Worm (Caenorhabditis elegans) whole organism, young adult: ENCODE data around the gene mrps-28.

ENCODE experiments used
- B0019.2 ChIP-seq: fragments of 200-800 bp; sonication (Bioruptor generic); conservative IDR thresholded peaks from 2 replicates; pipeline ENCODE4 v1.3.6; 2022; ENCODE audit warnings: missing genetic modification reagents, missing genetic modification characterization, missing compliant biosample characterization
- F10E7.11 ChIP-seq: sonication (generic microtip); optimal IDR thresholded peaks from 2 replicates; lab custom pipeline; 2017; ENCODE audit warnings: mild to moderate bottlenecking, missing genetic modification characterization, moderate library complexity, missing compliant biosample characterization
- F49E8.2 ChIP-seq: sonication (generic microtip); optimal IDR thresholded peaks from 3 replicates; lab custom pipeline; 2017; ENCODE audit warnings: missing genetic modification characterization, mild to moderate bottlenecking, missing compliant biosample characterization, antibody characterized with exemption, moderate library complexity; ENCODE audit not compliant: insufficient read depth
- F55B11.4 ChIP-seq: sonication (generic microtip); optimal IDR thresholded peaks from 2 replicates; lab custom pipeline; 2016; ENCODE audit warnings: missing compliant biosample characterization, missing genetic modification characterization, borderline replicate concordance; ENCODE audit not compliant: insufficient read depth
- K12H6.12 ChIP-seq: fragments of 200-800 bp; sonication (Bioruptor generic); optimal IDR thresholded peaks from 2 replicates; lab custom pipeline; 2018; ENCODE audit warnings: mild to moderate bottlenecking, missing genetic modification characterization, missing compliant biosample characterization
- T07F8.4 ChIP-seq: sonication (generic microtip); optimal IDR thresholded peaks from 2 replicates; lab custom pipeline; 2016; ENCODE audit warnings: mild to moderate bottlenecking, missing genetic modification characterization, moderate library complexity, missing compliant biosample characterization
- Y53G8AR.9 ChIP-seq: fragments of 200-800 bp; sonication (Bioruptor generic); conservative IDR thresholded peaks from 2 replicates; pipeline ENCODE4 v1.3.6; 2022; ENCODE audit warnings: missing genetic modification reagents, missing genetic modification characterization, missing compliant biosample characterization
- Y95B8A.8 ChIP-seq: fragments of 200-800 bp; sonication (Bioruptor generic); IDR thresholded peaks from 2 replicates; pipeline ENCODE4 v1.3.6; 2022; ENCODE audit warnings: missing genetic modification reagents, missing genetic modification characterization, missing compliant biosample characterization
- akir-1 ChIP-seq: fragments of 200-800 bp; sonication (Bioruptor generic); optimal IDR thresholded peaks from 2 replicates; lab custom pipeline; 2018; ENCODE audit warnings: mild to moderate bottlenecking, missing genetic modification characterization, moderate library complexity, missing compliant biosample characterization
- ama-1 ChIP-seq, 3 experiments: fragments of 150-350 bp in 1 of 3; sonication (generic microtip) in 2 of 3; optimal IDR thresholded peaks; 2 replicates each; lab custom pipeline; 2014 to 2018; ENCODE audit warnings: missing biosample characterization in 2 of 3, missing genetic modification characterization in 2 of 3, missing genetic modification reagents in 2 of 3
- atf-7 ChIP-seq: sonication (generic microtip); optimal IDR thresholded peaks from 2 replicates; lab custom pipeline; 2017; ENCODE audit warnings: mild to moderate bottlenecking, missing genetic modification characterization, missing compliant biosample characterization
- athp-1 ChIP-seq: sonication (generic microtip); optimal IDR thresholded peaks from 2 replicates; lab custom pipeline; 2017; ENCODE audit warnings: mild to moderate bottlenecking, missing genetic modification characterization, missing compliant biosample characterization
- attf-3 ChIP-seq: fragments of 200-800 bp; sonication (Bioruptor generic); conservative IDR thresholded peaks from 2 replicates; pipeline ENCODE4 v1.3.6; 2022; ENCODE audit warnings: missing genetic modification reagents, missing genetic modification characterization, missing compliant biosample characterization
- attf-6 ChIP-seq: fragments of 200-800 bp; sonication (Bioruptor generic); IDR thresholded peaks from 2 replicates; pipeline ENCODE4 v1.3.6; 2022; ENCODE audit warnings: missing genetic modification reagents, missing genetic modification characterization, missing compliant biosample characterization
- bed-1 ChIP-seq: fragments of 200-800 bp; sonication (Bioruptor generic); IDR thresholded peaks from 2 replicates; pipeline ENCODE4 v1.3.6; 2022; ENCODE audit warnings: missing genetic modification reagents, missing genetic modification characterization, missing compliant biosample characterization
- bed-2 ChIP-seq: fragments of 200-800 bp; sonication (Bioruptor generic); IDR thresholded peaks from 2 replicates; pipeline ENCODE4 v1.3.6; 2022; ENCODE audit warnings: missing genetic modification reagents, missing genetic modification characterization, missing compliant biosample characterization
- ceh-40 ChIP-seq: fragments of 200-800 bp; sonication (Bioruptor generic); IDR thresholded peaks from 2 replicates; pipeline ENCODE4 v1.3.6; 2022; ENCODE audit warnings: missing genetic modification characterization, missing compliant biosample characterization
- dox-1 ChIP-seq: fragments of 200-800 bp; sonication (Bioruptor generic); IDR thresholded peaks from 2 replicates; pipeline ENCODE4 v1.3.6; 2022; ENCODE audit warnings: missing genetic modification reagents, missing genetic modification characterization, missing compliant biosample characterization
- dpff-1 ChIP-seq: sonication (generic microtip); optimal IDR thresholded peaks from 2 replicates; lab custom pipeline; 2017; ENCODE audit warnings: mild to moderate bottlenecking, missing genetic modification characterization, missing compliant biosample characterization
- dpl-1 ChIP-seq: fragments of 150-350 bp; optimal IDR thresholded peaks from 2 replicates; lab custom pipeline; 2014; ENCODE audit warnings: missing biosample characterization, missing genetic modification reagents, missing genetic modification characterization
- ekl-4 ChIP-seq: fragments of 200-800 bp; sonication (Bioruptor generic); IDR thresholded peaks from 2 replicates; pipeline ENCODE4 v1.3.6; 2022; ENCODE audit warnings: missing genetic modification reagents, missing genetic modification characterization, missing compliant biosample characterization
- ets-4 ChIP-seq: fragments of 200-800 bp; sonication (Bioruptor generic); optimal IDR thresholded peaks from 2 replicates; lab custom pipeline; 2018; ENCODE audit warnings: mild to moderate bottlenecking, missing genetic modification characterization, missing compliant biosample characterization
- hlh-12 ChIP-seq: sonication (generic microtip); optimal IDR thresholded peaks from 2 replicates; lab custom pipeline; 2016; ENCODE audit warnings: missing genetic modification characterization, missing compliant biosample characterization
- hrde-1 ChIP-seq: sonication (generic microtip); optimal IDR thresholded peaks from 2 replicates; lab custom pipeline; 2016; ENCODE audit warnings: missing genetic modification characterization, mild to moderate bottlenecking, missing compliant biosample characterization, moderate library complexity, missing genotype, missing genetic modification reagents, borderline replicate concordance
- hsf-1 ChIP-seq: fragments of 200-800 bp; sonication (Bioruptor generic); IDR thresholded peaks from 2 replicates; pipeline ENCODE4 v1.3.6; 2022; ENCODE audit warnings: missing genetic modification reagents, missing genetic modification characterization, missing compliant biosample characterization
- lin-35 ChIP-seq, 3 experiments: fragments of 150-350 bp in 2 of 3; sonication (generic microtip) in 1 of 3; optimal IDR thresholded peaks; 2 replicates each; lab custom pipeline; 2014 to 2018; ENCODE audit warnings: missing biosample characterization in 3 of 3, missing genetic modification characterization in 3 of 3, missing genetic modification reagents in 3 of 3
- lsl-1 ChIP-seq: fragments of 200-800 bp; sonication (Bioruptor generic); optimal IDR thresholded peaks from 2 replicates; lab custom pipeline; 2018; ENCODE audit warnings: mild to moderate bottlenecking, missing genetic modification characterization, moderate library complexity, missing compliant biosample characterization
- lsy-27 ChIP-seq: sonication (generic microtip); optimal IDR thresholded peaks from 2 replicates; lab custom pipeline; 2017; ENCODE audit warnings: missing genetic modification characterization, mild to moderate bottlenecking, missing compliant biosample characterization, antibody characterized with exemption, missing genotype, borderline replicate concordance; ENCODE audit not compliant: insufficient read depth
- madf-6 ChIP-seq: fragments of 200-800 bp; sonication (Bioruptor generic); IDR thresholded peaks from 2 replicates; pipeline ENCODE4 v1.3.6; 2022; ENCODE audit warnings: missing genetic modification reagents, missing genetic modification characterization, missing compliant biosample characterization
- madf-8 ChIP-seq: fragments of 200-800 bp; sonication (Bioruptor generic); conservative IDR thresholded peaks from 2 replicates; pipeline ENCODE4 v1.3.6; 2022; ENCODE audit warnings: missing genetic modification reagents, missing genetic modification characterization, missing compliant biosample characterization
- nfya-2 ChIP-seq: fragments of 200-800 bp; sonication (Bioruptor generic); IDR thresholded peaks from 2 replicates; pipeline ENCODE4 v1.3.6; 2022; ENCODE audit warnings: missing genetic modification reagents, missing genetic modification characterization, missing compliant biosample characterization
- nhr-120 ChIP-seq: fragments of 200-800 bp; sonication (Bioruptor generic); IDR thresholded peaks from 2 replicates; pipeline ENCODE4 v1.3.6; 2022; ENCODE audit warnings: missing genetic modification characterization, missing compliant biosample characterization
- nhr-27 ChIP-seq: fragments of 200-800 bp; sonication (Bioruptor generic); optimal IDR thresholded peaks from 2 replicates; lab custom pipeline; 2018; ENCODE audit warnings: mild to moderate bottlenecking, missing genetic modification characterization, moderate library complexity, missing compliant biosample characterization
- nhr-80 ChIP-seq: sonication (generic microtip); optimal IDR thresholded peaks from 2 replicates; lab custom pipeline; 2016; ENCODE audit warnings: missing genetic modification characterization, missing compliant biosample characterization
- rcor-1 ChIP-seq: fragments of 200-800 bp; sonication (Bioruptor generic); IDR thresholded peaks from 2 replicates; pipeline ENCODE4 v1.3.6; 2022; ENCODE audit warnings: missing genetic modification reagents, missing genetic modification characterization, missing compliant biosample characterization
- repo-1 ChIP-seq: sonication (generic microtip); optimal IDR thresholded peaks from 2 replicates; lab custom pipeline; 2017; ENCODE audit warnings: mild to moderate bottlenecking, missing genetic modification characterization, missing compliant biosample characterization
- rpc-1 ChIP-seq, 2 experiments: fragments of 150-350 bp in 1 of 2; sonication (generic microtip) in 1 of 2; optimal IDR thresholded peaks; 2 replicates each; lab custom pipeline; 2014 to 2018; ENCODE audit warnings: missing biosample characterization in 1 of 2, missing genetic modification characterization in 1 of 2, missing genetic modification reagents in 1 of 2, missing genotype in 1 of 2
- sea-2 ChIP-seq: fragments of 200-800 bp; sonication (Bioruptor generic); IDR thresholded peaks from 2 replicates; pipeline ENCODE4 v1.3.6; 2022; ENCODE audit warnings: missing genetic modification characterization, missing compliant biosample characterization
- snpc-1.1 ChIP-seq: sonication (generic microtip); optimal IDR thresholded peaks from 2 replicates; lab custom pipeline; 2017; ENCODE audit warnings: missing genetic modification characterization, mild to moderate bottlenecking, missing compliant biosample characterization, antibody characterized with exemption, moderate library complexity, missing genotype, missing genetic modification reagents; ENCODE audit not compliant: insufficient read depth
- unc-62 ChIP-seq: fragments of 150-350 bp; optimal IDR thresholded peaks from 2 replicates; lab custom pipeline; 2014; ENCODE audit warnings: missing biosample characterization, missing genetic modification reagents, missing genetic modification characterization
- zfh-2 ChIP-seq: fragments of 200-800 bp; sonication (Bioruptor generic); conservative IDR thresholded peaks from 2 replicates; pipeline ENCODE4 v1.3.6; 2022; ENCODE audit warnings: missing genetic modification reagents, missing genetic modification characterization, missing compliant biosample characterization
- zim-3 ChIP-seq: sonication (generic microtip); optimal IDR thresholded peaks from 2 replicates; lab custom pipeline; 2017; ENCODE audit warnings: mild to moderate bottlenecking, missing genetic modification characterization, moderate library complexity, missing compliant biosample characterization
- ztf-22 ChIP-seq: fragments of 200-800 bp; sonication (Bioruptor generic); optimal IDR thresholded peaks from 2 replicates; lab custom pipeline; 2018; ENCODE audit warnings: mild to moderate bottlenecking, missing genetic modification characterization, moderate library complexity, missing compliant biosample characterization
- ztf-25 ChIP-seq: fragments of 200-800 bp; sonication (Bioruptor generic); IDR thresholded peaks from 2 replicates; pipeline ENCODE4 v1.3.6; 2022; ENCODE audit warnings: missing genetic modification reagents, missing genetic modification characterization, missing compliant biosample characterization
- ztf-26 ChIP-seq: sonication (generic microtip); optimal IDR thresholded peaks from 2 replicates; lab custom pipeline; 2017; ENCODE audit warnings: missing genetic modification characterization, missing compliant biosample characterization
- ztf-3 ChIP-seq: fragments of 200-800 bp; sonication (Bioruptor generic); optimal IDR thresholded peaks from 2 replicates; lab custom pipeline; 2018; ENCODE audit warnings: mild to moderate bottlenecking, missing genetic modification characterization, missing compliant biosample characterization
- ztf-6 ChIP-seq: fragments of 200-800 bp; sonication (Bioruptor generic); IDR thresholded peaks from 2 replicates; pipeline ENCODE4 v1.3.6; 2022; ENCODE audit warnings: missing genetic modification reagents, missing genetic modification characterization, missing compliant biosample characterization

Gene mrps-28

ce11 chrV:19643015-19643414 is 1.0 kb upstream of the mrps-28 start (continued):
- peak; percentile 94 for TF ChIP-seq F49E8.2 (tag; lab: Kevin White, UChicago)
- TF ChIP-seq ets-4 = peak; percentile 92
- TF ChIP-seq dpff-1 (tag; lab: Kevin White, UChicago) = peak; percentile 63
- TF ChIP-seq ztf-25 = peak; percentile 89
- TF ChIP-seq ztf-22 (GFP tag; lab: Kevin White, UChicago) = peak; percentile 72
- TF ChIP-seq madf-8 (GFP tag; lab: Robert Waterston, UW) = 0 out of 2 replicates have a peak, but pooled peaks have one; percentile 34
- TF ChIP-seq zfh-2 (GFP tag; lab: Robert Waterston, UW) = peak; percentile 94
- peak; percentile 89 for TF ChIP-seq lsy-27
- peak; percentile 95 for TF ChIP-seq repo-1
- TF ChIP-seq B0019.2 (GFP tag; lab: Robert Waterston, UW) = no peak; the same call in 1 of the 2 replicates
- TF ChIP-seq ztf-6 (GFP tag; lab: Robert Waterston, UW) = 0 out of 2 replicates have a peak, but pooled peaks have one; percentile 69
- TF ChIP-seq akir-1 = no peak
- no peak for TF ChIP-seq ama-1 (optimal IDR thresholded peaks at IDR 0.05; lab: Kevin White, UChicago)
- TF ChIP-seq ama-1 (GFP tag; optimal IDR thresholded peaks at IDR 0.05; lab: Kevin White, UChicago) = peak; percentile 79 to 89
- peak; percentile 68 for TF ChIP-seq attf-3 (GFP tag; lab: Robert Waterston, UW)
- peak; percentile 78 for TF ChIP-seq hsf-1
- no peak for TF ChIP-seq hlh-12 (tag; lab: Kevin White, UChicago)
- TF ChIP-seq K12H6.12 (tag; lab: Kevin White, UChicago) = peak; percentile 77
- peak; percentile 91 for TF ChIP-seq T07F8.4
- TF ChIP-seq ztf-3 (GFP tag; lab: Kevin White, UChicago) = peak; percentile 49
- no peak for TF ChIP-seq F55B11.4
- TF ChIP-seq athp-1 = peak; percentile 93
- peak; percentile 81; the same call in 1 of the 2 replicates for TF ChIP-seq Y95B8A.8
- TF ChIP-seq Y53G8AR.9 = peak; percentile 94
- TF ChIP-seq ztf-26 (tag; lab: Kevin White, UChicago) = peak; percentile 91
- peak; percentile 53 for TF ChIP-seq nhr-80 (tag; lab: Kevin White, UChicago)
- TF ChIP-seq atf-7 (tag; lab: Kevin White, UChicago) = peak; percentile 80
- peak; percentile 95 for TF ChIP-seq hrde-1
- peak; percentile 90 for TF ChIP-seq rpc-1 (optimal IDR thresholded peaks at IDR 0.05; lab: Kevin White, UChicago)
- TF ChIP-seq rpc-1 (tag; optimal IDR thresholded peaks at IDR 0.05; lab: Kevin White, UChicago) = peak; percentile 86
- TF ChIP-seq madf-6 (GFP tag; lab: Robert Waterston, UW) = peak; percentile 85
- peak; percentile 67 for TF ChIP-seq snpc-1.1 (tag; lab: Kevin White, UChicago)
- TF ChIP-seq F10E7.11 (tag; lab: Kevin White, UChicago) = peak; percentile 88
- TF ChIP-seq rcor-1 (GFP tag; lab: Robert Waterston, UW) = peak; percentile 92
- TF ChIP-seq ekl-4 (GFP tag; lab: Robert Waterston, UW) = no peak; the same call in 1 of the 2 replicates
- TF ChIP-seq ceh-40 (GFP tag; lab: Robert Waterston, UW) = no peak
- peak; percentile 88; the same call in 1 of the 2 replicates for TF ChIP-seq bed-1 (GFP tag; lab: Robert Waterston, UW)
- no peak for TF ChIP-seq unc-62 (GFP tag; lab: Kevin White, UChicago)
- peak; percentile 77 for TF ChIP-seq lsl-1 (GFP tag; lab: Kevin White, UChicago)
- no peak; the same call in 1 of the 2 replicates for TF ChIP-seq dox-1 (GFP tag; lab: Robert Waterston, UW)
- TF ChIP-seq nhr-120 = peak; percentile 91; the same call in 1 of the 2 replicates
- peak; percentile 89 for TF ChIP-seq nhr-27 (tag; lab: Kevin White, UChicago)
- TF ChIP-seq lin-35 (GFP tag; optimal IDR thresholded peaks at IDR 0.05; lab: Kevin White, UChicago) = peak in 1 of 3 experiments; percentile 74
- TF ChIP-seq attf-6 (GFP tag; lab: Robert Waterston, UW) = peak; percentile 85
- peak; percentile 83 for TF ChIP-seq nfya-2 (GFP tag; lab: Robert Waterston, UW)
- peak; percentile 86 for TF ChIP-seq zim-3
- peak; percentile 55 for TF ChIP-seq dpl-1 (GFP tag; lab: Kevin White, UChicago)
- TF ChIP-seq sea-2 = peak; percentile 73
- 0 out of 2 replicates have a peak, but pooled peaks have one; percentile 63 for TF ChIP-seq bed-2
